Worm (Caenorhabditis elegans): ENCODE measurements around the gene set-2.

ce11 chrIII:4903784-4904183 lies 26.2 kb downstream of the set-2 start, which contains the start of gene kbp-2:
- TF ChIP-seq efl-3 (GFP tag; optimal IDR thresholded peaks at IDR 0.05), result no peak
- TF ChIP-seq nhr-237 (tag; optimal IDR thresholded peaks at IDR 0.05), result no peak

All from whole organism, L1 larva.